Worm (Caenorhabditis elegans): ENCODE results near the gene mtm-3.

mtm-3 gene

DNA sequence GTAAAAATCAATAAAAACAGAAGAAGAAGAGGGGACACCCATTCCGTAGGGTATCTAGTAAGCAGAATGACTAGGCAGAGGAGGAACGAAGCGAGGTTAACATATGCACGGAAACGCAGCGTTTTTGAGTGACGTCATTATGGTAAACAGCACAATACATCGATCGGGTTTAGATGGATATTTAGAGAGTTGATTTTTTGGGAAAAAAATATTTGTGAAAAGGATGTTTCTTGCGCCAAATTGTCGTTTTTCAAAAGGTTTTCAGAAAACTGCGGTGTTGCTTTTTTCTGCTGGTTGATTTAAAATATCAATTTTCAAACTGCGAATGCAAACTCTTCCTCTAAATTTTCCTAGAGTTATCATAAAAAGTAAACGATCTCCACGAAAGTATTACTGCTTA, 31.1 kb upstream of the mtm-3 start, which contains the start of gene C36A4.10:
Gene C36A4.10 (minus strand): TSS at position 101 of the 400 bp plus-strand sequence.
- TF ChIP-seq ceh-13 (GFP tag; optimal IDR thresholded peaks at IDR 0.05) (no peak), hmg-4 (GFP tag; optimal IDR thresholded peaks at IDR 0.05) (no peak), flt-1 (GFP tag; IDR thresholded peaks at IDR 0.05) (no peak), B0310.2 (tag; optimal IDR thresholded peaks at IDR 0.05) (no peak), tbx-37 (GFP tag; conservative IDR thresholded peaks at IDR 0.05) (no peak), hmbx-1 (tag; optimal IDR thresholded peaks at IDR 0.05) (no peak), scrt-1 (GFP tag; IDR thresholded peaks at IDR 0.05) (no peak), tbx-11 (GFP tag; IDR thresholded peaks at IDR 0.05) (no peak), hnd-1 (tag; optimal IDR thresholded peaks at IDR 0.05) (no peak), ets-7 (tag; optimal IDR thresholded peaks at IDR 0.05) (no peak), ama-1 (optimal IDR thresholded peaks at IDR 0.05) (no peak), ceh-36 (tag; optimal IDR thresholded peaks at IDR 0.05) (no peak), pes-1 (GFP tag; IDR thresholded peaks at IDR 0.05) (no peak), aly-1 (tag; optimal IDR thresholded peaks at IDR 0.05) (no peak), tra-4 (tag; optimal IDR thresholded peaks at IDR 0.05) (no peak), F13C5.2 (tag; optimal IDR thresholded peaks at IDR 0.05) (no peak)

ce11 chrIII:3829105-3829504, 28.8 kb upstream of the mtm-3 start, which contains the start of gene cnnm-5:
Gene cnnm-5, minus strand, starts transcription at chrIII:3829205.
- no peak for TF ChIP-seq pes-1 (GFP tag; IDR thresholded peaks at IDR 0.05)
- TF ChIP-seq ets-7 (tag; optimal IDR thresholded peaks at IDR 0.05), result no peak
- no peak for TF ChIP-seq sea-1 (GFP tag; conservative IDR thresholded peaks at IDR 0.05)
- TF ChIP-seq scrt-1 (GFP tag; IDR thresholded peaks at IDR 0.05), result no peak
- no peak for TF ChIP-seq tbx-11 (GFP tag; IDR thresholded peaks at IDR 0.05)
- no peak for TF ChIP-seq B0310.2 (tag; optimal IDR thresholded peaks at IDR 0.05)
- TF ChIP-seq ceh-36 (tag; optimal IDR thresholded peaks at IDR 0.05), result no peak

DNA sequence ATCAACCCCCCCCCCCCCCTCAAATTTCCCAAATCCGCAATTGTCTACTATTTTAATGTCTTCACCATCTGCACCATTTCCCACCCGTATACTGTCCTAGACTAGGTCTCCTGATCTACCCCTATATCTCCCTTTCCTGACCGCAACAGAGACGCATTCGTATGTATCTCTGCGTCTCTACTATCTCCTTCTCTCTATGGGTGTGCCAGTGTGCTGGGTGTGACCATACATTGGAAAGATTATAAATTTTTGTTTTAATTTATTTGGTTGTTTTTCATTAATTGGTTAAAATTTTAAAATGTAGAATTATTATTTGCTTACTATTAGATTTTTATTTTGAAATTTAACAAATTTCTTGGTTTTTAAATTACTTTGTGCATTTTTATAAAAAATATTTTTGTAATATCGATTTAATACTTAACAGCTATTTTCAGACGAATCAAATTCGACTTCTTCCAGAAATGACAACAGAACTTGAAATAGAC, 21.7 kb upstream of the mtm-3 start, which contains the start of gene amx-1:
Gene amx-1 (plus strand): TSS at position 435 of the 485 bp plus-strand sequence.
- TF ChIP-seq pes-1 (GFP tag; IDR thresholded peaks at IDR 0.05), result no peak
- TF ChIP-seq ama-1 (optimal IDR thresholded peaks at IDR 0.05), result no peak
- TF ChIP-seq tra-4 (tag; optimal IDR thresholded peaks at IDR 0.05), result no peak
- no peak for TF ChIP-seq ceh-36 (tag; optimal IDR thresholded peaks at IDR 0.05)
- no peak for TF ChIP-seq scrt-1 (GFP tag; IDR thresholded peaks at IDR 0.05)
- no peak for TF ChIP-seq ets-7 (tag; optimal IDR thresholded peaks at IDR 0.05)
- TF ChIP-seq sea-1 (GFP tag; conservative IDR thresholded peaks at IDR 0.05), result no peak
- TF ChIP-seq F13C5.2 (tag; optimal IDR thresholded peaks at IDR 0.05), result no peak
- no peak for TF ChIP-seq ceh-13 (GFP tag; optimal IDR thresholded peaks at IDR 0.05)
- no peak for TF ChIP-seq aly-1 (tag; optimal IDR thresholded peaks at IDR 0.05)
- TF ChIP-seq hnd-1 (tag; optimal IDR thresholded peaks at IDR 0.05), result no peak
- no peak for TF ChIP-seq hmbx-1 (tag; optimal IDR thresholded peaks at IDR 0.05)

DNA sequence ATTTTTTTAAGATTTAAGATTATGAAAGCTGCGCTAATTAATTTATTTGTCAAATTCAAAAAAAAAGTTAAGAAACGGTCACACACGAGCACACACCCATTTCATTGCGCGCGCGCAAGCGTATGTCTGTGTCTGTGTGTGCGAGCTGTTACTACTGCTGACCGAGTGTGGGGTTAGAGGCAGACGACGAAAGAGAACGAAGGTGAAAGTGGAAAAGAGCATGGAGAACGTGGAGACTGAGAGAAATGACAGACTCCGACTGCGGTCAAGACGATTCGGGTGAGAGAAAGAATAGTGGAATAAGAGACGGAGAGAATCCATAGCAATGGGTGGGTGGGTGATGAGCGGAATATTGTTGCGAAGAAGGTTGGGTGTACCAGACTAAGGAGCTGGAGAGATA, 19.9 kb upstream of the mtm-3 start:
- TF ChIP-seq hmg-4 (GFP tag; optimal IDR thresholded peaks at IDR 0.05), result peak; percentile 74
- TF ChIP-seq F13C5.2 (tag; optimal IDR thresholded peaks at IDR 0.05), result peak; percentile 20
- TF ChIP-seq ama-1 (optimal IDR thresholded peaks at IDR 0.05), result no peak
- TF ChIP-seq aly-1 (tag; optimal IDR thresholded peaks at IDR 0.05), result peak; percentile 36
- no peak for TF ChIP-seq tbx-37 (GFP tag; conservative IDR thresholded peaks at IDR 0.05)

- TF ChIP-seq ceh-13 (GFP tag; optimal IDR thresholded peaks at IDR 0.05) (no peak), tra-4 (tag; optimal IDR thresholded peaks at IDR 0.05) (no peak), tbx-37 (GFP tag; conservative IDR thresholded peaks at IDR 0.05) (no peak), hnd-1 (tag; optimal IDR thresholded peaks at IDR 0.05) (no peak), sea-1 (GFP tag; conservative IDR thresholded peaks at IDR 0.05) (no peak), scrt-1 (GFP tag; IDR thresholded peaks at IDR 0.05) (no peak), ama-1 (optimal IDR thresholded peaks at IDR 0.05) (no peak), aly-1 (tag; optimal IDR thresholded peaks at IDR 0.05) (no peak), pes-1 (GFP tag; IDR thresholded peaks at IDR 0.05) (no peak)
These were observed 19.3 kb upstream of the mtm-3 start, which contains the start of gene dpy-27 for ce11 chrIII:3819579-3819978. Gene dpy-27, minus strand, starts transcription at chrIII:3819679.

DNA sequence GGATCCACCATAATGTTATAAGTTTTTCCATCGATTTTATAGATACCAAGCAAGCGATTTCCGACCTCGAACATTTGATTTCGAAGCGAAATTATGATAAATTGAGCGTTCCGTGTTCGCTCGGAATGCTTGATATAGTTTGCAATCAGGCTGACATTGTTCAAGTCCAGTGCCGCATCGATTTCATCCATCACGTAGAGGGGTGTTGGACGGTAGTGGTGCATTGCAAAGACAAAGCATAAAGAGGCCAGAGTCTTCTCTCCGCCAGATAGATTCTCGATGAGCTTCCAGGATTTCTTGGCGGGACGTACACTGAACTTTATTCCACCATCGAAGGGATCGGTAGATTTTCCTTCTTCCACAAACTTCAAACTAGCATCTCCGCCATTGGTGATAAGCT, 14.2 kb upstream of the mtm-3 start:
- TF ChIP-seq tra-4 (tag; optimal IDR thresholded peaks at IDR 0.05) (no peak), ceh-36 (tag; optimal IDR thresholded peaks at IDR 0.05) (no peak), F13C5.2 (tag; optimal IDR thresholded peaks at IDR 0.05) (no peak), pes-1 (GFP tag; IDR thresholded peaks at IDR 0.05) (no peak), aly-1 (tag; optimal IDR thresholded peaks at IDR 0.05) (no peak), scrt-1 (GFP tag; IDR thresholded peaks at IDR 0.05) (no peak), hmg-4 (GFP tag; optimal IDR thresholded peaks at IDR 0.05) (no peak), sea-1 (GFP tag; conservative IDR thresholded peaks at IDR 0.05) (no peak), B0310.2 (tag; optimal IDR thresholded peaks at IDR 0.05) (no peak), ama-1 (optimal IDR thresholded peaks at IDR 0.05) (no peak), hmbx-1 (tag; optimal IDR thresholded peaks at IDR 0.05) (no peak), hnd-1 (tag; optimal IDR thresholded peaks at IDR 0.05) (no peak), flt-1 (GFP tag; IDR thresholded peaks at IDR 0.05) (no peak), tbx-37 (GFP tag; conservative IDR thresholded peaks at IDR 0.05) (no peak), tbx-11 (GFP tag; IDR thresholded peaks at IDR 0.05) (no peak), ceh-13 (GFP tag; optimal IDR thresholded peaks at IDR 0.05) (no peak)

- TF ChIP-seq hmbx-1 (tag; optimal IDR thresholded peaks at IDR 0.05) (no peak), tra-4 (tag; optimal IDR thresholded peaks at IDR 0.05) (no peak), tbx-11 (GFP tag; IDR thresholded peaks at IDR 0.05) (no peak), B0310.2 (tag; optimal IDR thresholded peaks at IDR 0.05) (peak; percentile 2)
These were observed 12.2 kb upstream of the mtm-3 start for ce11 chrIII:3812369-3812993.

Data from whole organism, early embryonic.